Worm (Caenorhabditis elegans) whole organism, L4/young adult: ENCODE measurements around the gene K07D4.2.

Experiments
- W03F9.2 ChIP-seq: fragments of 150-350 bp; optimal IDR thresholded peaks from 2 replicates; lab custom pipeline; 2014; ENCODE audit warnings: missing biosample characterization, missing genetic modification characterization
- dao-5 ChIP-seq: sonication (generic microtip); optimal IDR thresholded peaks from 2 replicates; lab custom pipeline; 2016; ENCODE audit warnings: missing genotype, missing genetic modification characterization, moderate library complexity, missing compliant biosample characterization
- him-1 ChIP-seq: sonication (generic microtip); optimal IDR thresholded peaks from 2 replicates; lab custom pipeline; 2016; ENCODE audit warnings: missing genotype, missing genetic modification reagents, missing genetic modification characterization, missing compliant biosample characterization

- TF ChIP-seq him-1 (tag; lab: Kevin White, UChicago) (no peak), W03F9.2 (tag; lab: Kevin White, UChicago) (no peak), dao-5 (tag; lab: Kevin White, UChicago) (no peak)
Measured at ce11 chrII:4063997-4064396, 18.7 kb upstream of the K07D4.2 start, which contains the start of gene fbxb-118.
